Worm (Caenorhabditis elegans): ENCODE measurements around the gene srg-22.

The srg-22 gene

DNA sequence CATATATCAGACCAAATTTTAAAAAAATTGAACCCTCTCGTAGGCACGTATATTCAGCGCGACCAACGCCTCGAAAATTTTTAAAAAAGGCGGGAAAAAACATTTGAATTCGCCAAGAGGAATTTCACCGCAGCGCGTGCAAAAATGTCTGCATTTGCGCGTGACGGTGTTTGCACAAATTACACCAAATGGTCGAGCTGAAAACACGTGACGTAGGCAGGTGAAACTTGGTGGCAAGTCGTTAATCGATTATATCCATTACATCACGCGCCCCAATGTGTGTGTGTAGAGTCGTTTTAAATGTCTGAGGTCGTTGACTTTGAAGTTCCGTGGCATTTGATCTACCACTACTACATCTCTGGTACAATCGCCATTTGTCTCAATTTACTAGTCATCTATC lies 42.5 kb downstream of the srg-22 start, which contains the start of gene sri-31:
sri-31 (plus strand) TSS at position 301 of the 400 bp plus-strand sequence.
- TF ChIP-seq ztf-6 (GFP tag; IDR thresholded peaks at IDR 0.05) (no peak), efl-1 (GFP tag; optimal IDR thresholded peaks at IDR 0.05) (no peak), rec-8 (tag; optimal IDR thresholded peaks at IDR 0.05) (no peak), mcd-1 (GFP tag; IDR thresholded peaks at IDR 0.05) (no peak), xnd-1 (tag; optimal IDR thresholded peaks at IDR 0.05) (no peak), F57A8.1 (GFP tag; optimal IDR thresholded peaks at IDR 0.05) (no peak), F55B11.4 (tag; optimal IDR thresholded peaks at IDR 0.05; ENCODE audit: borderline replicate concordance, insufficient read depth) (no peak), nfyb-1 (GFP tag; IDR thresholded peaks at IDR 0.05) (no peak), madf-8 (GFP tag; conservative IDR thresholded peaks at IDR 0.05) (no peak), F57C9.4 (tag; optimal IDR thresholded peaks at IDR 0.05) (no peak), egl-44 (GFP tag; IDR thresholded peaks at IDR 0.05) (no peak), lin-40 (tag; optimal IDR thresholded peaks at IDR 0.05) (no peak), hrde-1 (tag; optimal IDR thresholded peaks at IDR 0.05; ENCODE audit: borderline replicate concordance) (no peak), ama-1 (optimal IDR thresholded peaks at IDR 0.05) (no peak), ama-1 (GFP tag; optimal IDR thresholded peaks at IDR 0.05) (no peak), unc-130 (GFP tag; optimal IDR thresholded peaks at IDR 0.05) (no peak), attf-6 (GFP tag; IDR thresholded peaks at IDR 0.05) (no peak), ztf-28 (GFP tag; IDR thresholded peaks at IDR 0.05) (no peak)

DNA sequence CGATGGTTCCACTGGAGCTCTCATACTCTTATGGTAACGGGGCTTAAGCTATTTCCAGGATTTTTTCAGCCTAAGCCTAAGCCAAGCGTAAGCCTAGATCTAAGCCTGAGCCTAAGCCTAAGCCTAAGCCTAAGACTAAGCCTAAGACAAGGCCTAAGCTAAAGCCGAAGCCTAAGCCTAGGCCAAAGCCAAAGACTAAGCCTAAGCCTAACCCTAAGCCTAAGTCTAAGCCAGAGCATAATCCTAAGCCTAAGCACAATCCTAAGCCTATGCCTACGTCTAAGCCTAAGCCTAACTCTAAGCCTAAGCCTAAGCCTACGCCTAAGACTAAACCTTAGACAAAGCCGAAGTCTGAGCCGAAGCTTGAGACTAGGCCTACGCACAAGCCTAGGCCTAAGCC lies 44.3 kb downstream of the srg-22 start:
- no peak for TF ChIP-seq efl-1 (GFP tag; optimal IDR thresholded peaks at IDR 0.05)
- TF ChIP-seq hsf-1 (GFP tag; IDR thresholded peaks at IDR 0.05): 0 out of 2 replicates have a peak, but pooled peaks have one; percentile 39
- TF ChIP-seq madf-6 (GFP tag; IDR thresholded peaks at IDR 0.05): peak; percentile 24; the same call in 1 of the 2 replicates

DNA sequence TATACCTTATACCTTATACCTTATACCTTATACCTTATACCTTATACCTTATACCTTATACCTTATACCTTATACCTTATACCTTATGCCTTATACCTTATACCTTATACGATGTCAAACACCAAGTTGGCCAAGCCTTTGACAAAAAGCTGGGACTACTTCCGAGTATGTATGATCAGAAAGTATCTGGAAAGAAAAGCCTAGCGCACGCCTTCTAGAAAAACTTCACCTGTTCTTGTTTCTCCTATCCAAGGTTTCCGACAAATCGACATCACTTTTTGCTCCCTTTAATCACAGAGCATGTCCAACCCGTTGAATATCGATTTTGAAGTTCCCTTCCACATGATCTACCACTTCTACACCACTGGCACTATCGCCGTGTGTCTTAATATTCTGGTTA lies 44.9 kb downstream of the srg-22 start, which contains the start of gene sri-28:
sri-28 (plus strand) TSS at position 301 of the 400 bp plus-strand sequence.
- TF ChIP-seq ztf-25 (GFP tag; IDR thresholded peaks at IDR 0.05): no peak
- TF ChIP-seq ZK185.1 (tag; optimal IDR thresholded peaks at IDR 0.05; ENCODE audit: poor library complexity, severe bottlenecking): no peak
- no peak for TF ChIP-seq nhr-27 (tag; optimal IDR thresholded peaks at IDR 0.05)
- TF ChIP-seq hlh-26 (GFP tag; conservative IDR thresholded peaks at IDR 0.05): no peak
- TF ChIP-seq lag-1 (GFP tag; IDR thresholded peaks at IDR 0.05): no peak
- TF ChIP-seq tbp1 (GFP tag; optimal IDR thresholded peaks at IDR 0.05): no peak
- no peak for TF ChIP-seq cebp-2 (GFP tag; IDR thresholded peaks at IDR 0.05)
- no peak for TF ChIP-seq bed-1 (GFP tag; IDR thresholded peaks at IDR 0.05)

DNA sequence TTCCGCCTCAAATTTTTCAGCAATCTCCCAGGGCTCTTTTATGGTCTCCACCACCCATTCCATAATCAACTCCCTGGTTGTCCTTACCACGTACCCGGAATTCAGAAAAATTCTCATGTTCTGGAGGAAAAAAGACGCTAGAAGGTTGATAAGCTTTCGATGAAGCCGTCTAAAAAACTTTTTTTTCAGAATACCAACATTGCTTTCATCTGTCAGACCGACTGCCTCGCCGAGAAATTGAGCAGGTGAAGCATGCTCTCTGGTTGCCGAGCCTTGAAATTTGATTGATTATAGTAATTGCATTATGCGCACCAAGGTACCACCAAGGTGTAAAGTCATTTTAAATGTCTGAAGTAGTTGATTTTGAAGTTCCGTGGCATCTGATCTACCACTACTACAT lies 47.4 kb downstream of the srg-22 start, which contains the start of gene sri-30:
sri-30 (plus strand) TSS at position 301 of the 400 bp plus-strand sequence.
- TF ChIP-seq B0261.1 (tag; optimal IDR thresholded peaks at IDR 0.05) (no peak), hmg-20 (GFP tag; IDR thresholded peaks at IDR 0.05) (no peak), sea-2 (GFP tag; IDR thresholded peaks at IDR 0.05) (no peak), die-1 (tag; optimal IDR thresholded peaks at IDR 0.05) (no peak), ztf-22 (GFP tag; optimal IDR thresholded peaks at IDR 0.05) (no peak), tlf-1 (GFP tag; optimal IDR thresholded peaks at IDR 0.05) (no peak), pha-4 (tag; optimal IDR thresholded peaks at IDR 0.05) (no peak), lag-1 (GFP tag; IDR thresholded peaks at IDR 0.05) (no peak), F55B11.4 (tag; optimal IDR thresholded peaks at IDR 0.05; ENCODE audit: borderline replicate concordance, insufficient read depth) (no peak), egl-18 (GFP tag; IDR thresholded peaks at IDR 0.05) (no peak)
